Worm (Caenorhabditis elegans) whole organism, young adult: ENCODE results near the gene cyp-34A10.
A peak's percentile ranks its signal among the peaks of the same experiment; 100 is the strongest.

ENCODE experiments used
- B0035.1 ChIP-seq: sonication (generic microtip); optimal IDR thresholded peaks from 2 replicates; lab custom pipeline; 2016; ENCODE audit warnings: missing genetic modification characterization, mild to moderate bottlenecking, missing compliant biosample characterization, missing genotype, missing genetic modification reagents
- B0261.1 ChIP-seq: sonication (generic microtip); optimal IDR thresholded peaks from 2 replicates; lab custom pipeline; 2016; ENCODE audit warnings: mild to moderate bottlenecking, missing genetic modification characterization, moderate library complexity, missing compliant biosample characterization
- C17E4.6 ChIP-seq: fragments of 200-800 bp; sonication (Bioruptor generic); IDR thresholded peaks from 2 replicates; pipeline ENCODE4 v1.3.6; 2022; ENCODE audit warnings: missing genetic modification reagents, missing genetic modification characterization, missing compliant biosample characterization
- F52B5.7 ChIP-seq: sonication (generic microtip); optimal IDR thresholded peaks from 2 replicates; lab custom pipeline; 2016; ENCODE audit warnings: mild to moderate bottlenecking, missing genetic modification characterization, missing compliant biosample characterization
- F55B11.4 ChIP-seq: sonication (generic microtip); optimal IDR thresholded peaks from 2 replicates; lab custom pipeline; 2016; ENCODE audit warnings: missing compliant biosample characterization, missing genetic modification characterization, borderline replicate concordance; ENCODE audit not compliant: insufficient read depth
- F57C9.4 ChIP-seq: sonication (generic microtip); optimal IDR thresholded peaks from 2 replicates; lab custom pipeline; 2017; ENCODE audit warnings: mild to moderate bottlenecking, missing genetic modification characterization, missing compliant biosample characterization
- T26A5.8 ChIP-seq: sonication (generic microtip); optimal IDR thresholded peaks from 2 replicates; lab custom pipeline; 2016; ENCODE audit warnings: missing genetic modification characterization, missing compliant biosample characterization
- Y53F4B.3 ChIP-seq: fragments of 200-800 bp; sonication (Bioruptor generic); IDR thresholded peaks from 2 replicates; pipeline ENCODE4 v1.3.6; 2022; ENCODE audit warnings: missing genetic modification reagents, missing genetic modification characterization, missing compliant biosample characterization
- Y53G8AR.9 ChIP-seq: fragments of 200-800 bp; sonication (Bioruptor generic); conservative IDR thresholded peaks from 2 replicates; pipeline ENCODE4 v1.3.6; 2022; ENCODE audit warnings: missing genetic modification reagents, missing genetic modification characterization, missing compliant biosample characterization
- ama-1 ChIP-seq, 3 experiments: fragments of 150-350 bp in 1 of 3; sonication (generic microtip) in 2 of 3; optimal IDR thresholded peaks; 2 replicates each; lab custom pipeline; 2014 to 2018; ENCODE audit warnings: missing biosample characterization in 2 of 3, missing genetic modification characterization in 2 of 3, missing genetic modification reagents in 2 of 3
- aptf-3 ChIP-seq: fragments of 200-800 bp; sonication (Bioruptor generic); IDR thresholded peaks from 2 replicates; pipeline ENCODE4 v1.3.6; 2022; ENCODE audit warnings: missing genetic modification characterization, missing compliant biosample characterization
- attf-3 ChIP-seq: fragments of 200-800 bp; sonication (Bioruptor generic); conservative IDR thresholded peaks from 2 replicates; pipeline ENCODE4 v1.3.6; 2022; ENCODE audit warnings: missing genetic modification reagents, missing genetic modification characterization, missing compliant biosample characterization
- attf-6 ChIP-seq: fragments of 200-800 bp; sonication (Bioruptor generic); IDR thresholded peaks from 2 replicates; pipeline ENCODE4 v1.3.6; 2022; ENCODE audit warnings: missing genetic modification reagents, missing genetic modification characterization, missing compliant biosample characterization
- cebp-1 ChIP-seq, 2 experiments: fragments of 200-800 bp in 1 of 2; sonication (Bioruptor generic) in 1 of 2; sonication (generic microtip) in 1 of 2; IDR thresholded peaks in 1 of 2; optimal IDR thresholded peaks in 1 of 2; 2 replicates each; pipeline versions ENCODE4 v1.3.6 to Lab custom; 2017 to 2022; ENCODE audit warnings: missing compliant biosample characterization in 2 of 2, missing genetic modification characterization in 2 of 2, mild to moderate bottlenecking in 1 of 2, missing genetic modification reagents in 1 of 2, moderate library complexity in 1 of 2
- cebp-2 ChIP-seq: fragments of 200-800 bp; sonication (Bioruptor generic); IDR thresholded peaks from 2 replicates; pipeline ENCODE4 v1.3.6; 2022; ENCODE audit warnings: missing genetic modification characterization, missing compliant biosample characterization
- ceh-100 ChIP-seq: fragments of 200-800 bp; sonication (Bioruptor generic); IDR thresholded peaks from 2 replicates; pipeline ENCODE4 v1.3.6; 2022; ENCODE audit warnings: missing genetic modification reagents, missing genetic modification characterization, missing compliant biosample characterization
- ceh-27 ChIP-seq: fragments of 200-800 bp; sonication (Bioruptor generic); optimal IDR thresholded peaks from 2 replicates; lab custom pipeline; 2018; ENCODE audit warnings: mild to moderate bottlenecking, missing genetic modification characterization, moderate library complexity, missing compliant biosample characterization
- ceh-79 ChIP-seq: sonication (generic microtip); optimal IDR thresholded peaks from 2 replicates; lab custom pipeline; 2017; ENCODE audit warnings: mild to moderate bottlenecking, missing genetic modification characterization, missing compliant biosample characterization
- die-1 ChIP-seq: sonication (generic microtip); optimal IDR thresholded peaks from 2 replicates; lab custom pipeline; 2016; ENCODE audit warnings: missing genotype, mild to moderate bottlenecking, missing genetic modification characterization, missing compliant biosample characterization
- dpl-1 ChIP-seq: fragments of 150-350 bp; optimal IDR thresholded peaks from 2 replicates; lab custom pipeline; 2014; ENCODE audit warnings: missing biosample characterization, missing genetic modification reagents, missing genetic modification characterization
- egl-18 ChIP-seq: fragments of 200-800 bp; sonication (Bioruptor generic); IDR thresholded peaks from 2 replicates; pipeline ENCODE4 v1.3.6; 2022; ENCODE audit warnings: missing genetic modification reagents, missing genetic modification characterization, missing compliant biosample characterization
- egrh-3 ChIP-seq: fragments of 200-800 bp; sonication (Bioruptor generic); IDR thresholded peaks from 2 replicates; pipeline ENCODE4 v1.3.6; 2022; ENCODE audit warnings: missing genetic modification reagents, missing genetic modification characterization, missing compliant biosample characterization
- gei-17 ChIP-seq: fragments of 200-800 bp; sonication (Bioruptor generic); optimal IDR thresholded peaks from 2 replicates; lab custom pipeline; 2018; ENCODE audit warnings: mild to moderate bottlenecking, missing genetic modification characterization, missing compliant biosample characterization
- hlh-12 ChIP-seq: sonication (generic microtip); optimal IDR thresholded peaks from 2 replicates; lab custom pipeline; 2016; ENCODE audit warnings: missing genetic modification characterization, missing compliant biosample characterization
- hmg-1.2 ChIP-seq: fragments of 200-800 bp; sonication (Bioruptor generic); IDR thresholded peaks from 2 replicates; pipeline ENCODE4 v1.3.6; 2022; ENCODE audit warnings: missing genetic modification reagents, missing genetic modification characterization, missing compliant biosample characterization
- hmg-20 ChIP-seq: fragments of 200-800 bp; sonication (Bioruptor generic); IDR thresholded peaks from 2 replicates; pipeline ENCODE4 v1.3.6; 2022; ENCODE audit warnings: missing genetic modification reagents, missing genetic modification characterization, missing compliant biosample characterization
- hsf-1 ChIP-seq: fragments of 200-800 bp; sonication (Bioruptor generic); IDR thresholded peaks from 2 replicates; pipeline ENCODE4 v1.3.6; 2022; ENCODE audit warnings: missing genetic modification reagents, missing genetic modification characterization, missing compliant biosample characterization
- lag-1 ChIP-seq: fragments of 200-800 bp; sonication (Bioruptor generic); IDR thresholded peaks from 2 replicates; pipeline ENCODE4 v1.3.6; 2022; ENCODE audit warnings: missing genetic modification reagents, missing genetic modification characterization, missing compliant biosample characterization
- let-607 ChIP-seq, 2 experiments: fragments of 200-800 bp in 1 of 2; sonication (Bioruptor generic) in 1 of 2; sonication (generic microtip) in 1 of 2; optimal IDR thresholded peaks; 2 replicates each; lab custom pipeline; 2016 to 2018; ENCODE audit warnings: mild to moderate bottlenecking in 2 of 2, missing compliant biosample characterization in 2 of 2, missing genetic modification characterization in 2 of 2, moderate library complexity in 2 of 2, missing genotype in 1 of 2
- lin-26 ChIP-seq: fragments of 200-800 bp; sonication (Bioruptor generic); IDR thresholded peaks from 2 replicates; pipeline ENCODE4 v1.3.6; 2022; ENCODE audit warnings: missing genetic modification reagents, missing genetic modification characterization, missing compliant biosample characterization
- lin-54 ChIP-seq: fragments of 200-800 bp; sonication (Bioruptor generic); optimal IDR thresholded peaks from 2 replicates; lab custom pipeline; 2018; ENCODE audit warnings: mild to moderate bottlenecking, missing genetic modification characterization, missing compliant biosample characterization
- madf-6 ChIP-seq: fragments of 200-800 bp; sonication (Bioruptor generic); IDR thresholded peaks from 2 replicates; pipeline ENCODE4 v1.3.6; 2022; ENCODE audit warnings: missing genetic modification reagents, missing genetic modification characterization, missing compliant biosample characterization
- madf-8 ChIP-seq: fragments of 200-800 bp; sonication (Bioruptor generic); conservative IDR thresholded peaks from 2 replicates; pipeline ENCODE4 v1.3.6; 2022; ENCODE audit warnings: missing genetic modification reagents, missing genetic modification characterization, missing compliant biosample characterization
- mel-28 ChIP-seq: sonication (generic microtip); optimal IDR thresholded peaks from 2 replicates; lab custom pipeline; 2016; ENCODE audit warnings: borderline replicate concordance, mild to moderate bottlenecking, missing genetic modification characterization, missing compliant biosample characterization
- nfyb-1 ChIP-seq: fragments of 200-800 bp; sonication (Bioruptor generic); IDR thresholded peaks from 2 replicates; pipeline ENCODE4 v1.3.6; 2022; ENCODE audit warnings: missing genetic modification reagents, missing genetic modification characterization, missing compliant biosample characterization
- nhr-120 ChIP-seq: fragments of 200-800 bp; sonication (Bioruptor generic); IDR thresholded peaks from 2 replicates; pipeline ENCODE4 v1.3.6; 2022; ENCODE audit warnings: missing genetic modification characterization, missing compliant biosample characterization
- nhr-80 ChIP-seq: sonication (generic microtip); optimal IDR thresholded peaks from 2 replicates; lab custom pipeline; 2016; ENCODE audit warnings: missing genetic modification characterization, missing compliant biosample characterization
- pha-4 ChIP-seq: fragments of 150-350 bp; sonication (generic microtip); optimal IDR thresholded peaks from 2 replicates; lab custom pipeline; 2014; ENCODE audit warnings: missing biosample characterization, missing genetic modification reagents, missing genetic modification characterization
- rcor-1 ChIP-seq: fragments of 200-800 bp; sonication (Bioruptor generic); IDR thresholded peaks from 2 replicates; pipeline ENCODE4 v1.3.6; 2022; ENCODE audit warnings: missing genetic modification reagents, missing genetic modification characterization, missing compliant biosample characterization
- rec-8 ChIP-seq, 2 experiments: sonication (generic microtip); optimal IDR thresholded peaks; 2 replicates each; lab custom pipeline; 2016; ENCODE audit warnings: mild to moderate bottlenecking in 2 of 2, missing genetic modification characterization in 2 of 2, missing genetic modification reagents in 2 of 2, missing genotype in 2 of 2, missing biosample characterization in 1 of 2, missing compliant biosample characterization in 1 of 2, moderate library complexity in 1 of 2
- rpc-1 ChIP-seq, 2 experiments: fragments of 150-350 bp in 1 of 2; sonication (generic microtip) in 1 of 2; optimal IDR thresholded peaks; 2 replicates each; lab custom pipeline; 2014 to 2018; ENCODE audit warnings: missing biosample characterization in 1 of 2, missing genetic modification characterization in 1 of 2, missing genetic modification reagents in 1 of 2, missing genotype in 1 of 2
- sdz-38 ChIP-seq: sonication (generic microtip); optimal IDR thresholded peaks from 2 replicates; lab custom pipeline; 2016; ENCODE audit warnings: missing genotype, missing genetic modification characterization, missing compliant biosample characterization
- snpc-1.3 ChIP-seq: sonication (generic microtip); optimal IDR thresholded peaks from 2 replicates; lab custom pipeline; 2017; ENCODE audit warnings: missing genetic modification characterization, mild to moderate bottlenecking, missing compliant biosample characterization, antibody characterized with exemption, moderate library complexity, missing genotype, missing genetic modification reagents; ENCODE audit not compliant: insufficient read depth
- tbp1 ChIP-seq: fragments of 200-800 bp; sonication (Bioruptor generic); optimal IDR thresholded peaks from 2 replicates; lab custom pipeline; 2018; ENCODE audit warnings: mild to moderate bottlenecking, missing genetic modification characterization, missing compliant biosample characterization
- xnd-1 ChIP-seq: sonication (generic microtip); optimal IDR thresholded peaks from 2 replicates; lab custom pipeline; 2016; ENCODE audit warnings: missing genotype, missing genetic modification reagents, missing genetic modification characterization, missing compliant biosample characterization
- ztf-22 ChIP-seq: fragments of 200-800 bp; sonication (Bioruptor generic); optimal IDR thresholded peaks from 2 replicates; lab custom pipeline; 2018; ENCODE audit warnings: mild to moderate bottlenecking, missing genetic modification characterization, moderate library complexity, missing compliant biosample characterization
- ztf-3 ChIP-seq: fragments of 200-800 bp; sonication (Bioruptor generic); optimal IDR thresholded peaks from 2 replicates; lab custom pipeline; 2018; ENCODE audit warnings: mild to moderate bottlenecking, missing genetic modification characterization, missing compliant biosample characterization

cyp-34A10 gene

ce11 chrV:4004577-4004976 is 31.8 kb upstream of the cyp-34A10 start (continued):
- no peak for TF ChIP-seq ztf-3 (GFP tag; lab: Kevin White, UChicago)
- TF ChIP-seq egl-18: no peak
- TF ChIP-seq ceh-100 (GFP tag; lab: Robert Waterston, UW): 0 out of 2 replicates have a peak, but pooled peaks have one; percentile 10
- no peak for TF ChIP-seq die-1 (tag; lab: Kevin White, UChicago)
- peak; percentile 77 for TF ChIP-seq hmg-1.2
- TF ChIP-seq sdz-38: no peak
- no peak for TF ChIP-seq rec-8 (tag; optimal IDR thresholded peaks at IDR 0.05; lab: Kevin White, UChicago)
- TF ChIP-seq let-607 (tag; optimal IDR thresholded peaks at IDR 0.05; lab: Kevin White, UChicago): no peak
- peak; percentile 62 for TF ChIP-seq dpl-1 (GFP tag; lab: Kevin White, UChicago)
- no peak for TF ChIP-seq pha-4
- TF ChIP-seq C17E4.6 (GFP tag; lab: Robert Waterston, UW): no peak
- TF ChIP-seq lin-54 (GFP tag; lab: Kevin White, UChicago): no peak
- TF ChIP-seq xnd-1: peak; percentile 90
- TF ChIP-seq ceh-79 (tag; lab: Kevin White, UChicago): no peak
- no peak for TF ChIP-seq B0261.1 (tag; lab: Kevin White, UChicago)
- no peak for TF ChIP-seq lag-1
- TF ChIP-seq B0035.1: no peak
- TF ChIP-seq cebp-2 (GFP tag; lab: Robert Waterston, UW): no peak
- no peak for TF ChIP-seq gei-17
- no peak for TF ChIP-seq snpc-1.3 (tag; lab: Kevin White, UChicago)
- no peak for TF ChIP-seq nhr-80 (tag; lab: Kevin White, UChicago)
- no peak for TF ChIP-seq Y53G8AR.9 (GFP tag; lab: Robert Waterston, UW)
- no peak for TF ChIP-seq lin-26 (GFP tag; lab: Robert Waterston, UW)
- no peak for TF ChIP-seq F57C9.4
- no peak for TF ChIP-seq F55B11.4 (tag; lab: Kevin White, UChicago)
- no peak for TF ChIP-seq tbp1 (GFP tag; lab: Kevin White, UChicago)
- TF ChIP-seq ztf-22 (GFP tag; lab: Kevin White, UChicago): no peak
- no peak for TF ChIP-seq ama-1 (optimal IDR thresholded peaks at IDR 0.05; lab: Kevin White, UChicago)
- TF ChIP-seq ama-1 (GFP tag; optimal IDR thresholded peaks at IDR 0.05; lab: Kevin White, UChicago): no peak
- no peak for TF ChIP-seq egrh-3 (GFP tag; lab: Robert Waterston, UW)
- no peak for TF ChIP-seq F52B5.7 (tag; lab: Kevin White, UChicago)
- TF ChIP-seq cebp-1 (GFP tag; IDR thresholded peaks at IDR 0.05; lab: Robert Waterston, UW): no peak
- TF ChIP-seq cebp-1 (tag; optimal IDR thresholded peaks at IDR 0.05; lab: Kevin White, UChicago): no peak
- peak; percentile 93 for TF ChIP-seq madf-8
- no peak for TF ChIP-seq hmg-20
- peak; percentile 96 for TF ChIP-seq madf-6 (GFP tag; lab: Robert Waterston, UW)
- TF ChIP-seq rcor-1 (GFP tag; lab: Robert Waterston, UW): no peak
- TF ChIP-seq Y53F4B.3 (GFP tag; lab: Robert Waterston, UW): no peak
- TF ChIP-seq ceh-27 (GFP tag; lab: Kevin White, UChicago): no peak
- no peak for TF ChIP-seq aptf-3 (GFP tag; lab: Robert Waterston, UW)
- no peak for TF ChIP-seq T26A5.8 (tag; lab: Kevin White, UChicago)
- no peak for TF ChIP-seq attf-6
- no peak for TF ChIP-seq nfyb-1 (GFP tag; lab: Robert Waterston, UW)
- peak; percentile 58; the same call in 1 of the 2 replicates for TF ChIP-seq hsf-1 (GFP tag; lab: Robert Waterston, UW)
- no peak for TF ChIP-seq mel-28 (tag; lab: Kevin White, UChicago)
- no peak for TF ChIP-seq nhr-120 (GFP tag; lab: Robert Waterston, UW)
- TF ChIP-seq rpc-1 (optimal IDR thresholded peaks at IDR 0.05; lab: Kevin White, UChicago): no peak
- no peak for TF ChIP-seq rpc-1 (tag; optimal IDR thresholded peaks at IDR 0.05; lab: Kevin White, UChicago)
- no peak for TF ChIP-seq hlh-12 (tag; lab: Kevin White, UChicago)
- TF ChIP-seq attf-3 (GFP tag; lab: Robert Waterston, UW): no peak
